Fruit fly (Drosophila melanogaster): ENCODE measurements around the gene Serinc.

DNA sequence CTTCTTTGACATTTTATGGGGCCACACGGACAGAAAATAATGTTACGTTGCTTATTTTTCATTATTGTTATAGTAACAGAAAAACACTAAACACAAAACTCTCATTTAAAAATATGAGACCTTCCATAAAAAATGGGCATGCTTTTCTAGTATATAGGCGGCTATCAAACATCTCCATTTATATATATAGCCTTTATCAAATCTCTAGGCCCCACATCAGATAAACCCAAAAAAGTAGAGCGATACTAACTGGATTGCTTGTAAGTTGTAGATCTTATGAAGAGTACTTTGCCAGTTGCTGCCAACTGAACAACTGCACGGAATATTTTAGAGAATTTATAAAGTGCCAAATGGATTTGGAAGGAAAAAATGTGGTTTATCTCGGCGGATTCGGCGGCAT, 43.0 kb upstream of the Serinc start, which contains the start of gene CG18814:
- no peak for TF ChIP-seq dpn (GFP tag; optimal IDR thresholded peaks at IDR 0.05)
- TF ChIP-seq CG2889 (GFP tag; IDR thresholded peaks at IDR 0.05) = no peak
- TF ChIP-seq CG12219 (GFP tag; optimal IDR thresholded peaks at IDR 0.05) = no peak

Measured in whole organism, embryonic.